Worm (Caenorhabditis elegans) whole organism, L3 larva: Measurements from ENCODE around the gene srv-8.

Source experiments
- R02D3.7 ChIP-seq: fragments of 150-350 bp; optimal IDR thresholded peaks from 2 replicates; lab custom pipeline; 2014; ENCODE audit warnings: missing biosample characterization, missing genetic modification characterization
- ZK546.5 ChIP-seq: sonication (generic microtip); optimal IDR thresholded peaks from 2 replicates; lab custom pipeline; 2017; ENCODE audit warnings: missing biosample characterization, missing genetic modification characterization
- aly-2 ChIP-seq: fragments of 150-350 bp; optimal IDR thresholded peaks from 2 replicates; lab custom pipeline; 2014; ENCODE audit warnings: missing biosample characterization, missing genetic modification characterization
- ceh-16 ChIP-seq: sonication (generic microtip); optimal IDR thresholded peaks from 2 replicates; lab custom pipeline; 2017; ENCODE audit warnings: missing biosample characterization, missing genetic modification characterization
- ceh-28 ChIP-seq: fragments of 150-350 bp; optimal IDR thresholded peaks from 2 replicates; lab custom pipeline; 2014; ENCODE audit warnings: missing biosample characterization, missing genetic modification reagents, missing genetic modification characterization
- ceh-9 ChIP-seq: sonication (generic microtip); optimal IDR thresholded peaks from 2 replicates; lab custom pipeline; 2018; ENCODE audit warnings: missing biosample characterization, missing genetic modification characterization
- daf-12 ChIP-seq: fragments of 150-350 bp; optimal IDR thresholded peaks from 2 replicates; lab custom pipeline; 2014; ENCODE audit warnings: missing biosample characterization, missing genetic modification reagents, missing genetic modification characterization
- egl-27 ChIP-seq: sonication (generic microtip); optimal IDR thresholded peaks from 4 replicates; lab custom pipeline; 2017; ENCODE audit warnings: missing biosample characterization, missing genetic modification reagents, missing genetic modification characterization
- egl-5 ChIP-seq: fragments of 150-350 bp; optimal IDR thresholded peaks from 2 replicates; lab custom pipeline; 2017; ENCODE audit warnings: missing biosample characterization, missing genetic modification reagents, missing genetic modification characterization, inconsistent platforms
- elt-1 ChIP-seq: fragments of 150-350 bp; optimal IDR thresholded peaks from 2 replicates; lab custom pipeline; 2014; ENCODE audit warnings: missing biosample characterization, missing genetic modification characterization
- elt-2 ChIP-seq: sonication (generic microtip); optimal IDR thresholded peaks from 2 replicates; lab custom pipeline; 2016; ENCODE audit warnings: missing genetic modification reagents, mild to moderate bottlenecking, missing genetic modification characterization, missing compliant biosample characterization
- elt-3 ChIP-seq, 3 experiments: fragments of 150-350 bp in 1 of 3; sonication (generic microtip) in 2 of 3; optimal IDR thresholded peaks; 2 replicates in 2 of 3; 4 replicates in 1 of 3; lab custom pipeline; 2014 to 2017; ENCODE audit warnings: missing biosample characterization in 3 of 3, missing genetic modification characterization in 3 of 3
- fkh-10 ChIP-seq: sonication (generic microtip); optimal IDR thresholded peaks from 2 replicates; lab custom pipeline; 2017; ENCODE audit warnings: missing biosample characterization, missing genetic modification reagents, missing genetic modification characterization
- fkh-2 ChIP-seq: fragments of 150-350 bp; optimal IDR thresholded peaks from 2 replicates; lab custom pipeline; 2014; ENCODE audit warnings: missing biosample characterization, missing genetic modification reagents, missing genetic modification characterization
- hmg-11 ChIP-seq: sonication (generic microtip); optimal IDR thresholded peaks from 2 replicates; lab custom pipeline; 2016; ENCODE audit warnings: missing genetic modification characterization, missing compliant biosample characterization
- jun-1 ChIP-seq: fragments of 150-350 bp; optimal IDR thresholded peaks from 2 replicates; lab custom pipeline; 2014; ENCODE audit warnings: missing biosample characterization, missing genetic modification reagents, missing genetic modification characterization
- lin-15B ChIP-seq: fragments of 150-350 bp; optimal IDR thresholded peaks from 2 replicates; lab custom pipeline; 2014; ENCODE audit warnings: missing biosample characterization, missing genetic modification characterization
- lin-39 ChIP-seq: fragments of 150-350 bp; optimal IDR thresholded peaks from 2 replicates; lab custom pipeline; 2018; ENCODE audit warnings: missing biosample characterization, missing genetic modification reagents, missing genetic modification characterization
- lsy-12 ChIP-seq: sonication (generic microtip); optimal IDR thresholded peaks from 2 replicates; lab custom pipeline; 2016; ENCODE audit warnings: mild to moderate bottlenecking, missing genetic modification characterization, missing compliant biosample characterization
- mdl-1 ChIP-seq: fragments of 150-350 bp; optimal IDR thresholded peaks from 2 replicates; lab custom pipeline; 2014; ENCODE audit warnings: missing biosample characterization, missing genetic modification characterization
- mml-1 ChIP-seq: fragments of 150-350 bp; sonication (generic microtip); optimal IDR thresholded peaks from 3 replicates; lab custom pipeline; 2014; ENCODE audit warnings: missing biosample characterization, missing genetic modification characterization
- nhr-11 ChIP-seq: fragments of 150-350 bp; optimal IDR thresholded peaks from 2 replicates; lab custom pipeline; 2014; ENCODE audit warnings: missing biosample characterization, missing genetic modification characterization
- nhr-12 ChIP-seq: fragments of 150-350 bp; optimal IDR thresholded peaks from 2 replicates; lab custom pipeline; 2014; ENCODE audit warnings: missing biosample characterization, missing genetic modification characterization
- nhr-23 ChIP-seq: fragments of 150-350 bp; optimal IDR thresholded peaks from 2 replicates; lab custom pipeline; 2014; ENCODE audit warnings: missing biosample characterization, missing genetic modification reagents, missing genetic modification characterization
- nhr-237 ChIP-seq: fragments of 150-350 bp; optimal IDR thresholded peaks from 2 replicates; lab custom pipeline; 2014; ENCODE audit warnings: missing biosample characterization, missing genetic modification characterization
- nhr-25 ChIP-seq: sonication (generic microtip); optimal IDR thresholded peaks from 2 replicates; lab custom pipeline; 2017; ENCODE audit warnings: missing biosample characterization, missing genetic modification characterization
- nhr-28 ChIP-seq: fragments of 150-350 bp; optimal IDR thresholded peaks from 2 replicates; lab custom pipeline; 2014; ENCODE audit warnings: missing biosample characterization, missing genetic modification characterization
- nhr-43 ChIP-seq: sonication (generic microtip); optimal IDR thresholded peaks from 2 replicates; lab custom pipeline; 2016; ENCODE audit warnings: mild to moderate bottlenecking, missing genetic modification characterization, missing compliant biosample characterization; ENCODE audit not compliant: poor library complexity, severe bottlenecking
- nhr-67 ChIP-seq: fragments of 150-350 bp; optimal IDR thresholded peaks from 2 replicates; lab custom pipeline; 2014; ENCODE audit warnings: missing biosample characterization, missing genetic modification characterization
- nhr-76 ChIP-seq: fragments of 150-350 bp; sonication (generic microtip); optimal IDR thresholded peaks from 5 replicates; lab custom pipeline; 2014; ENCODE audit warnings: missing biosample characterization, missing genetic modification characterization
- nhr-77 ChIP-seq: fragments of 150-350 bp; optimal IDR thresholded peaks from 2 replicates; lab custom pipeline; 2014; ENCODE audit warnings: missing biosample characterization, missing genetic modification characterization
- pqm-1 ChIP-seq: fragments of 150-350 bp; optimal IDR thresholded peaks from 2 replicates; lab custom pipeline; 2017; ENCODE audit warnings: missing biosample characterization, missing genetic modification characterization, inconsistent platforms
- skn-1 ChIP-seq: fragments of 150-350 bp; optimal IDR thresholded peaks from 2 replicates; lab custom pipeline; 2014; ENCODE audit warnings: missing biosample characterization, missing genetic modification characterization
- snpc-4 ChIP-seq: fragments of 150-350 bp; optimal IDR thresholded peaks from 2 replicates; lab custom pipeline; 2014; ENCODE audit warnings: missing biosample characterization, missing genetic modification characterization
- tbx-2 ChIP-seq: sonication (generic microtip); optimal IDR thresholded peaks from 2 replicates; lab custom pipeline; 2016; ENCODE audit warnings: mild to moderate bottlenecking, missing genetic modification characterization, missing compliant biosample characterization
- unc-39 ChIP-seq: sonication (generic microtip); optimal IDR thresholded peaks from 4 replicates; lab custom pipeline; 2017; ENCODE audit warnings: missing biosample characterization, missing genetic modification characterization
- unc-62 ChIP-seq: fragments of 150-350 bp; sonication (generic microtip); optimal IDR thresholded peaks from 4 replicates; lab custom pipeline; 2014; ENCODE audit warnings: missing biosample characterization, missing genetic modification reagents, missing genetic modification characterization
- zag-1 ChIP-seq: fragments of 150-350 bp; optimal IDR thresholded peaks from 2 replicates; lab custom pipeline; 2014; ENCODE audit warnings: missing biosample characterization, missing genetic modification characterization
- ztf-11 ChIP-seq: fragments of 150-350 bp; optimal IDR thresholded peaks from 2 replicates; lab custom pipeline; 2014; ENCODE audit warnings: missing biosample characterization, missing genetic modification characterization

srv-8 gene

DNA sequence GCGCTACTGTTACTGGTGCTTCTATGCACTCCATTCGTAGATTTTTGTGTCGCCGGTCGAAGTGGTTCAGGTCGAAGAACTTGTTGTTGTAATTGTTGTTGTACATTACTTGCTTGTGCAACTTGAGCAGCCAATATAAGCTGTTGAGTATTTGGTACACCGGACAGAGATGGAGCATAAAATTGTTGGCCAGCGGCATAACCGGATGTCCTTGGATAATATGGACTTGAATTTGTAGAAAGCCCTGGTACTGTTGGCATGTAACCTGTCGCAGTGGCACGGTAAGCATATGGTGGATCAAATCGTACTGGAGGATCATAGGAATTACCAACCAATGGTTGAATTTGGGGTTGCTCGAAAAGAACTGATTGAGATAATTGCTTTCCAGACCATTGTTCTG lies 31.6 kb downstream of the srv-8 start:
- TF ChIP-seq ZK546.5 (tag; lab: Kevin White, UChicago) (no peak), nhr-25 (tag; lab: Kevin White, UChicago) (no peak), nhr-67 (no peak), elt-1 (tag; lab: Kevin White, UChicago) (no peak), lsy-12 (no peak), lin-39 (tag; lab: Kevin White, UChicago) (no peak), nhr-12 (tag; lab: Kevin White, UChicago) (no peak), skn-1 (tag; lab: Kevin White, UChicago) (no peak), unc-62 (GFP tag; lab: Kevin White, UChicago) (no peak), lin-15B (tag; lab: Kevin White, UChicago) (no peak), nhr-237 (tag; lab: Kevin White, UChicago) (no peak), nhr-77 (tag; lab: Kevin White, UChicago) (no peak), unc-39 (no peak), egl-27 (tag; lab: Kevin White, UChicago) (no peak), hmg-11 (tag; lab: Kevin White, UChicago) (no peak)

DNA sequence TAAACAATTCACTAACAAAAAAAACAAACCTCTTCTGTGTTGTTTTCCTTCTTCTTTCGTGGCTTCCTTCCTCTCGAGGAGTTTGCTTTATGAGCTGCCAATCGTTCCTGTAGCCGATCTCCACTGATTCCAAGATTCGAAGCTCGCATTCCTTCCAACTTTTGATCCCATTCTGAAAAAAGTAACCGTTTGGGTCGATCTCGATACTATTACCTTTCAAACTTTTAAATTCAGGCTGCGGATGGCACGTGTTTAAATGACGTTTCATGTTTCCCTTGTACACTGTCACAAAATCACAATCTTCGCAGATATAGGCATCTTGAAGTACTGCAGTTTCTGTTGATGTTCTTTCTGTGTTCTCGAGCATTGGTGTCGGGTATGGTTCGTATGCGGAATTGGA lies 33.1 kb downstream of the srv-8 start:
- no peak for TF ChIP-seq elt-3 (tag; optimal IDR thresholded peaks at IDR 0.05; lab: Kevin White, UChicago)
- no peak for TF ChIP-seq fkh-2 (tag; lab: Kevin White, UChicago)
- no peak for TF ChIP-seq nhr-11 (tag; lab: Kevin White, UChicago)
- TF ChIP-seq jun-1 (tag; lab: Kevin White, UChicago) = no peak
- TF ChIP-seq daf-12 (tag; lab: Kevin White, UChicago) = no peak
- no peak for TF ChIP-seq ZK546.5 (tag; lab: Kevin White, UChicago)
- TF ChIP-seq egl-5 (tag; lab: Kevin White, UChicago) = no peak
- no peak for TF ChIP-seq ceh-28 (tag; lab: Kevin White, UChicago)
- TF ChIP-seq fkh-10 (GFP tag; lab: Kevin White, UChicago) = no peak
- no peak for TF ChIP-seq lin-15B (tag; lab: Kevin White, UChicago)
- TF ChIP-seq zag-1 = no peak
- no peak for TF ChIP-seq nhr-76 (tag; lab: Kevin White, UChicago)
- TF ChIP-seq mml-1 (tag; lab: Kevin White, UChicago) = no peak
- no peak for TF ChIP-seq egl-27 (tag; lab: Kevin White, UChicago)
- no peak for TF ChIP-seq snpc-4 (tag; lab: Kevin White, UChicago)

DNA sequence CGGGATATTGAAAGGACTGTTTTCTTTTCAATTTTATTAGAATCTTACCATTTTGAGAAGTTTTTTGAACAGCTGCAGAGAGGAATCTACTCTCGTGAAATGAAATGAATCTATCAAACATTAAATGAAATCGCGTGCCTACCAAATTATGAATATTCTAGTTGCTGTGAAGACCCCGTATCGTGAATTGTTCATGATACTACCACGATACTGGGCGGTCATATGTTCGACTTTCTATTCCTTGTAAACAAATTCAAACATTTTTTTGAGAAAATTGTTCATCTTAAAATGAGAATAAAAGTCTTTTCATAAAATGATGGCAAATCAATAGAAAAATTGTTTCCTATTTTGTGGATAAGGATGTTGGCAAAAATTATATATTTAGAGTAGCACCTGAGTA lies 34.7 kb downstream of the srv-8 start, which contains the start of gene gcy-34:
Gene gcy-34 (minus strand): TSS at position 101 of the 400 bp plus-strand sequence.
- TF ChIP-seq nhr-237 (tag; lab: Kevin White, UChicago) (no peak), ztf-11 (tag; lab: Kevin White, UChicago) (no peak), pqm-1 (tag; lab: Kevin White, UChicago) (no peak), nhr-67 (no peak), mml-1 (tag; lab: Kevin White, UChicago) (no peak), unc-62 (GFP tag; lab: Kevin White, UChicago) (no peak), zag-1 (no peak), nhr-28 (tag; lab: Kevin White, UChicago) (no peak), nhr-11 (tag; lab: Kevin White, UChicago) (no peak), aly-2 (tag; lab: Kevin White, UChicago) (no peak), ZK546.5 (tag; lab: Kevin White, UChicago) (no peak), nhr-23 (tag; lab: Kevin White, UChicago) (no peak)

DNA sequence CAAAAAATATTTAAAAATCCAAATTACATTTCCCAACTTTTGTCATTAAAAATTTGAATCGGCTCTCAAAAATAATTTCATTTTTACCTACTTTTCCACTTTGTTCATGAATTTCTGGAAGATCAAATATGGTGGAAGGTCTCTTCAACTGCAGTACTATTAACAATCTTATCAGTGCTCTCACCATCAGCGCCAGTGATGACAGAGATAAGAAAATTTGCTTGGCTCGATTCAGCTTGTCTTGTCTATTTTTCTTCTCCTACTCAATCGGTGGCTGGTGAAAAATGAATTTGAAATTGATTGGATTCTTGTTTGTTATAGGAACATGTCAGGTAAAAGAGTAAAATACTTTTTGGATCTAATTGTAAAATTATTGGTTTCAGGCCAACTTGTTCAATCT lies 39.6 kb downstream of the srv-8 start, which contains the start of gene cpz-2:
Gene cpz-2 (plus strand): TSS at position 210 of the 400 bp plus-strand sequence.
- TF ChIP-seq elt-2 (tag; lab: Kevin White, UChicago) = peak; percentile 85
- no peak for TF ChIP-seq elt-3 (tag; optimal IDR thresholded peaks at IDR 0.05; lab: Kevin White, UChicago)
- peak; percentile 44 for TF ChIP-seq pqm-1 (tag; lab: Kevin White, UChicago)

DNA sequence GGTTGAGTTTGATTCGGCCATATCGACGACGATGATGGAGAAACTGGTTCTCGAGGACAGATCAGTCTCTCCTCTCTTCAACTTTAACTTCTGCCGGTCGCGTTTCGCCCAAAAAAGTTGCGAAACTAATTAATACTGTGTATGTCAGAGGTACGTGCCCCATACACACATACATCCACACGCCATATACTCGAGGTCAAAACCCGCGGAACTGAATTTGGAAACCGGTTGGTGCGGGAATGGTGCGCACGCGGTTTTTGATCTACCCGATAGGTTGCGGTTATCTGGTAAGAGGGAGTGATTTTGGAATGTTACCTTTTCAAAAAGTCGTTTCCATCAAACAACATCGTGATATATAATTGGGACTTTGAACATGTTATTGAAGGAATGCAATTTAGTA lies 40.4 kb downstream of the srv-8 start, which contains the start of gene ifbp-1:
Gene ifbp-1 (minus strand): TSS at position 85 of the 400 bp plus-strand sequence.
- TF ChIP-seq nhr-43 (tag; lab: Kevin White, UChicago) = peak; percentile 65
- peak; percentile 88 for TF ChIP-seq nhr-23 (tag; lab: Kevin White, UChicago)
- no peak for TF ChIP-seq lin-39 (tag; lab: Kevin White, UChicago)
- peak; percentile 0 for TF ChIP-seq jun-1 (tag; lab: Kevin White, UChicago)
- TF ChIP-seq snpc-4 (tag; lab: Kevin White, UChicago) = no peak
- peak; percentile 27 for TF ChIP-seq lsy-12
- TF ChIP-seq tbx-2 (tag; lab: Kevin White, UChicago) = peak; percentile 16
- TF ChIP-seq elt-3 (tag; optimal IDR thresholded peaks at IDR 0.05; lab: Kevin White, UChicago) = peak in 1 of 3 experiments; percentile 67
- TF ChIP-seq mdl-1 = peak; percentile 26
- TF ChIP-seq R02D3.7 (tag; lab: Kevin White, UChicago) = peak; percentile 17
- TF ChIP-seq ceh-16 (tag; lab: Kevin White, UChicago) = peak; percentile 36
- TF ChIP-seq elt-1 (tag; lab: Kevin White, UChicago) = peak; percentile 54
- TF ChIP-seq ceh-9 (tag; lab: Kevin White, UChicago) = no peak
- TF ChIP-seq nhr-25 (tag; lab: Kevin White, UChicago) = peak; percentile 96
